Worm (Caenorhabditis elegans) whole organism, L1 larva: ENCODE results near the gene F40F9.10.

Experiments
- elt-3 ChIP-seq, 6 experiments: fragments of 150-350 bp in 1 of 6; sonication (generic microtip); optimal IDR thresholded peaks; 2 replicates each; lab custom pipeline; 2017 to 2018; ENCODE audit warnings: missing biosample characterization in 6 of 6, missing genetic modification characterization in 6 of 6, inconsistent platforms in 1 of 6
- mdl-1 ChIP-seq, 2 experiments: fragments of 150-350 bp; optimal IDR thresholded peaks; 2 replicates each; lab custom pipeline; 2014 to 2017; ENCODE audit warnings: missing biosample characterization in 2 of 2, missing genetic modification characterization in 2 of 2, inconsistent platforms in 1 of 2
- snpc-4 ChIP-seq: fragments of 150-350 bp; optimal IDR thresholded peaks from 2 replicates; lab custom pipeline; 2014; ENCODE audit warnings: missing biosample characterization, missing genetic modification characterization

- TF ChIP-seq mdl-1 (tag; optimal IDR thresholded peaks at IDR 0.05; lab: Kevin White, UChicago) (no peak), snpc-4 (tag; lab: Kevin White, UChicago) (no peak), elt-3 (tag; optimal IDR thresholded peaks at IDR 0.05; lab: Kevin White, UChicago) (no peak)
Measured at ce11 chrV:9702755-9703154, 10.7 kb downstream of the F40F9.10 start, which contains the start of gene xbx-6.
